Worm (Caenorhabditis elegans) whole organism, L3 larva: ENCODE data around the gene K10H10.12.

ENCODE experiments used
- ZK546.5 ChIP-seq: sonication (generic microtip); optimal IDR thresholded peaks from 2 replicates; lab custom pipeline; 2017; ENCODE audit warnings: missing biosample characterization, missing genetic modification characterization
- ama-1 ChIP-seq: fragments of 150-350 bp; optimal IDR thresholded peaks from 2 replicates; lab custom pipeline; 2018
- ceh-9 ChIP-seq: sonication (generic microtip); optimal IDR thresholded peaks from 2 replicates; lab custom pipeline; 2018; ENCODE audit warnings: missing biosample characterization, missing genetic modification characterization
- egl-27 ChIP-seq: sonication (generic microtip); optimal IDR thresholded peaks from 4 replicates; lab custom pipeline; 2017; ENCODE audit warnings: missing biosample characterization, missing genetic modification reagents, missing genetic modification characterization
- lin-15B ChIP-seq: fragments of 150-350 bp; optimal IDR thresholded peaks from 2 replicates; lab custom pipeline; 2014; ENCODE audit warnings: missing biosample characterization, missing genetic modification characterization
- lin-39 ChIP-seq: fragments of 150-350 bp; optimal IDR thresholded peaks from 2 replicates; lab custom pipeline; 2018; ENCODE audit warnings: missing biosample characterization, missing genetic modification reagents, missing genetic modification characterization
- lsy-12 ChIP-seq: sonication (generic microtip); optimal IDR thresholded peaks from 2 replicates; lab custom pipeline; 2016; ENCODE audit warnings: mild to moderate bottlenecking, missing genetic modification characterization, missing compliant biosample characterization
- mdl-1 ChIP-seq: fragments of 150-350 bp; optimal IDR thresholded peaks from 2 replicates; lab custom pipeline; 2014; ENCODE audit warnings: missing biosample characterization, missing genetic modification characterization
- nhr-12 ChIP-seq: fragments of 150-350 bp; optimal IDR thresholded peaks from 2 replicates; lab custom pipeline; 2014; ENCODE audit warnings: missing biosample characterization, missing genetic modification characterization
- nhr-237 ChIP-seq: fragments of 150-350 bp; optimal IDR thresholded peaks from 2 replicates; lab custom pipeline; 2014; ENCODE audit warnings: missing biosample characterization, missing genetic modification characterization
- nhr-67 ChIP-seq: fragments of 150-350 bp; optimal IDR thresholded peaks from 2 replicates; lab custom pipeline; 2014; ENCODE audit warnings: missing biosample characterization, missing genetic modification characterization
- nhr-76 ChIP-seq: fragments of 150-350 bp; sonication (generic microtip); optimal IDR thresholded peaks from 5 replicates; lab custom pipeline; 2014; ENCODE audit warnings: missing biosample characterization, missing genetic modification characterization
- sea-2 ChIP-seq: fragments of 150-350 bp; sonication (generic microtip); optimal IDR thresholded peaks from 4 replicates; lab custom pipeline; 2014; ENCODE audit warnings: missing biosample characterization, missing genetic modification reagents, missing genetic modification characterization

Gene K10H10.12

DNA sequence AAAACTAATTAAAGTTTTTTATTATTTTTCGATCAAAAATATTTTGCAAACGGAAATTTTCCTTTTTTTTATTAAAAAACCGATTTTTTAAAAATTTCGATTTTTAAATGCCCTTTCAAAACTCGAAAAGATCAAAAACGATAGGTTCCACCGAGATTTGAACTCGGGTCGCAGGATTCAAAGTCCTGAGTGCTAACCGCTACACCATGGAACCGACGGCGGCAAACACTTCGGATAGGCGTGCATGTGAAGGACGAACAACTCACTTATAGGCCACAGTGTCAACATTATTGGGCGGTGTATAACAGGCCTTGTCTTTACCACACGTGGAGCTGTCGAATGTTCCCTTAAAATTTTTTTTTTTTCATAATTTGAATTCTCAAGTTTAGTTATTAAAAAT is 31.4 kb downstream of the K10H10.12 start (continued):
- TF ChIP-seq sea-2 (GFP tag; lab: Kevin White, UChicago), result no peak
- no peak for TF ChIP-seq nhr-67 (tag; lab: Kevin White, UChicago)

DNA sequence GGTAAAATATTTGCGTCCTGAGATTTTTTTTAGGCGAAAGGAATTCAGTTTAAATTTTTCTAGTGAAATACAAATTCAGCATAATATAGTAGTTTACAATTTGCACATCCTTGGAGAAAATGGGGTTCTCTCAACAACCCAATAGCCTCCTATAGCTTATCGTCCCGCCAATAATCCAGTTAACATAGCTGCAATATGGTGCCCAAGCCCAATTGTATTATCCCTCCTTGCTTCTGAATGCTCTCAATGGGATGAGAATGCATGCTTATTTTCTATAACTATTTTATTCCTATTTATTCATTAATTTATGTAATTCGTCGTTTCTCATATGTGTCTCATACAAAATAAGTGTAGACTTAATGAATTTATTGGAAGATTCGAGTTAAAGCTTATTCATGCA is 36.1 kb downstream of the K10H10.12 start:
- no peak for TF ChIP-seq lsy-12 (tag; lab: Kevin White, UChicago)
- TF ChIP-seq ama-1 (lab: Kevin White, UChicago), result no peak
- no peak for TF ChIP-seq nhr-76 (tag; lab: Kevin White, UChicago)
- TF ChIP-seq nhr-237 (tag; lab: Kevin White, UChicago), result no peak
- TF ChIP-seq mdl-1 (tag; lab: Kevin White, UChicago), result no peak
- no peak for TF ChIP-seq lin-15B (tag; lab: Kevin White, UChicago)

DNA sequence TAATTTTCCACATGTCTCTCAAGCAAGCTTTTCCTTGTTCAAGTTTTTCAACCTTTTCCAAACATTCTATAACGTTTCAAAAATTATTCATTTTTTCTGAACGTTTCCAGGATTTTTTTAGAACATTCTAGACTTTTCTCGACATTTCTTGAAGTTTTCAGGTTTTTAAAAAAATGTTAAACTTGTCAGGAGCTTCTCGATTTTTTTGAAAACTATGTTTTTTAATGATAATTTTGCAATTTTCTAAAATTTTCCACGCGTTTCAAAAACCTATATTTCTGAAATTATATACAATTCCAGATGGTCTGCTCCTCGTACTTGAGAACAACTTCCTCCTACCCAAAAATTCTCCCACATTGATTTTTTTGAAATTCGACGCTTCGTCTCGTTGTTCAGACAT is 50.8 kb downstream of the K10H10.12 start, which contains the start of gene dmsr-6:
dmsr-6 (plus strand) TSS at position 301 of the 400 bp plus-strand sequence.
- TF ChIP-seq lsy-12 (tag; lab: Kevin White, UChicago) (no peak), ceh-9 (no peak), egl-27 (tag; lab: Kevin White, UChicago) (no peak), nhr-67 (tag; lab: Kevin White, UChicago) (no peak), lin-39 (tag; lab: Kevin White, UChicago) (no peak), ZK546.5 (tag; lab: Kevin White, UChicago) (no peak), nhr-12 (tag; lab: Kevin White, UChicago) (no peak), mdl-1 (tag; lab: Kevin White, UChicago) (no peak)
